Fruit fly (Drosophila melanogaster): ENCODE data around the gene Nuf2.
A peak's percentile ranks its signal among the peaks of the same experiment; 100 is the strongest.

The Nuf2 gene

dm6 chr2L:7037773-7038327 lies 27.8 kb downstream of the Nuf2 start, which contains the start of gene milt (continued):
- TF ChIP-seq Hand (GFP tag; optimal IDR thresholded peaks at IDR 0.05) (no peak), CG17361 (GFP tag; IDR thresholded peaks at IDR 0.05) (no peak), hb (GFP tag; IDR thresholded peaks at IDR 0.05; ENCODE audit: partially characterized antibody) (peak; percentile 92), CG16815 (GFP tag; optimal IDR thresholded peaks at IDR 0.05) (no peak), CG15601 (tag; optimal IDR thresholded peaks at IDR 0.05) (peak; percentile 52), CG1832 (GFP tag; optimal IDR thresholded peaks at IDR 0.05) (no peak), Fer2 (tag; optimal IDR thresholded peaks at IDR 0.05) (no peak), z (GFP tag; IDR thresholded peaks at IDR 0.05) (no peak), CG13123 (GFP tag; optimal IDR thresholded peaks at IDR 0.05) (no peak), CG2712 (tag; optimal IDR thresholded peaks at IDR 0.05) (peak; percentile 21), CG7372 (GFP tag; IDR thresholded peaks at IDR 0.05) (no peak), sisA (GFP tag; IDR thresholded peaks at IDR 0.05) (no peak), her (GFP tag; optimal IDR thresholded peaks at IDR 0.05) (peak; percentile 5), ttk (GFP tag; IDR thresholded peaks at IDR 0.05) (no peak), Nf-YC (tag; optimal IDR thresholded peaks at IDR 0.05) (peak; percentile 98), tx (GFP tag; optimal IDR thresholded peaks at IDR 0.05) (no peak), Sry-δ (GFP tag; optimal IDR thresholded peaks at IDR 0.05) (peak; percentile 83), CG12659 (GFP tag; optimal IDR thresholded peaks at IDR 0.05) (peak; percentile 63), croc (GFP tag; conservative IDR thresholded peaks at IDR 0.05) (no peak), Fer1 (GFP tag; optimal IDR thresholded peaks at IDR 0.05) (no peak), salm (tag; optimal IDR thresholded peaks at IDR 0.05) (no peak), Deaf1 (tag; optimal IDR thresholded peaks at IDR 0.05) (no peak), run (tag; optimal IDR thresholded peaks at IDR 0.05) (no peak), CG7357 (GFP tag; IDR thresholded peaks at IDR 0.05) (no peak), pfk (GFP tag; optimal IDR thresholded peaks at IDR 0.05) (no peak), Six4 (GFP tag; optimal IDR thresholded peaks at IDR 0.05) (no peak), Poxn (GFP tag; IDR thresholded peaks at IDR 0.05) (no peak), CG14965 (GFP tag; optimal IDR thresholded peaks at IDR 0.05; ENCODE audit: borderline replicate concordance) (no peak), sd (tag; optimal IDR thresholded peaks at IDR 0.05) (peak; percentile 11), MBD-R2 (GFP tag; IDR thresholded peaks at IDR 0.05) (peak; percentile 44), HmgZ (tag; optimal IDR thresholded peaks at IDR 0.05) (peak; percentile 60), CG17186 (GFP tag; optimal IDR thresholded peaks at IDR 0.05) (peak; percentile 78), CG1647 (GFP tag; optimal IDR thresholded peaks at IDR 0.05) (no peak), CG5953 (GFP tag; IDR thresholded peaks at IDR 0.05) (no peak), HLH54F (GFP tag; optimal IDR thresholded peaks at IDR 0.05) (no peak), dimm (GFP tag; IDR thresholded peaks at IDR 0.05) (no peak), CG32532 (GFP tag; IDR thresholded peaks at IDR 0.05) (no peak), CG3407 (GFP tag; optimal IDR thresholded peaks at IDR 0.05) (no peak), Hr78 (GFP tag; optimal IDR thresholded peaks at IDR 0.05) (no peak), CG12299 (tag; optimal IDR thresholded peaks at IDR 0.05) (no peak), Meics (GFP tag; optimal IDR thresholded peaks at IDR 0.05) (no peak), CG1233 (GFP tag; optimal IDR thresholded peaks at IDR 0.05) (no peak), luna (GFP tag; optimal IDR thresholded peaks at IDR 0.05) (no peak), CG10267 (tag; optimal IDR thresholded peaks at IDR 0.05) (peak; percentile 66), CG5180 (GFP tag; optimal IDR thresholded peaks at IDR 0.05) (no peak), CG32767 (GFP tag; IDR thresholded peaks at IDR 0.05) (no peak), Tbp (GFP tag; optimal IDR thresholded peaks at IDR 0.05) (no peak), odd (GFP tag; optimal IDR thresholded peaks at IDR 0.05) (no peak), CG12155 (GFP tag; optimal IDR thresholded peaks at IDR 0.05) (no peak), ci (GFP tag; IDR thresholded peaks at IDR 0.05) (no peak), az2 (GFP tag; optimal IDR thresholded peaks at IDR 0.05) (no peak)

All from whole organism, embryonic.